Fruit fly (Drosophila melanogaster) whole organism, prepupa: ENCODE measurements around the gene ClC-c.
A peak's percentile ranks its signal among the peaks of the same experiment; 100 is the strongest.

ENCODE experiments used
- Blimp-1 ChIP-seq: fragments of 200-800 bp; sonication (Bioruptor generic); optimal IDR thresholded peaks from 3 replicates; lab custom pipeline; 2017; ENCODE audit warnings: missing biosample characterization, missing genetic modification characterization, mild to moderate bottlenecking, moderate library complexity, missing genetic modification reagents
- CG10631 ChIP-seq: fragments of 200-800 bp; sonication (Bioruptor generic); optimal IDR thresholded peaks from 2 replicates; lab custom pipeline; 2016; ENCODE audit warnings: missing biosample characterization, missing genetic modification characterization
- CG10669 ChIP-seq: fragments of 200-800 bp; sonication (Bioruptor generic); optimal IDR thresholded peaks from 3 replicates; lab custom pipeline; 2018; ENCODE audit warnings: missing biosample characterization, mild to moderate bottlenecking, missing genetic modification characterization, moderate library complexity
- CG11294 ChIP-seq: fragments of 200-800 bp; sonication (Bioruptor generic); IDR thresholded peaks from 2 replicates; pipeline ENCODE4 v1.3.6; 2022; ENCODE audit warnings: missing biosample characterization, missing genetic modification characterization
- CG11762 ChIP-seq: fragments of 200-800 bp; sonication (Bioruptor generic); optimal IDR thresholded peaks from 3 replicates; lab custom pipeline; 2016; ENCODE audit warnings: missing biosample characterization, missing genetic modification characterization; ENCODE audit not compliant: insufficient read depth
- CG11902 ChIP-seq: fragments of 200-800 bp; sonication (Bioruptor generic); optimal IDR thresholded peaks from 3 replicates; lab custom pipeline; 2016; ENCODE audit warnings: missing biosample characterization, missing genetic modification characterization
- CG16779 ChIP-seq: fragments of 200-800 bp; sonication (Bioruptor generic); optimal IDR thresholded peaks from 3 replicates; lab custom pipeline; 2017; ENCODE audit warnings: missing biosample characterization, mild to moderate bottlenecking, missing genetic modification characterization
- CG3032 ChIP-seq: fragments of 200-800 bp; optimal IDR thresholded peaks from 2 replicates; lab custom pipeline; 2019; ENCODE audit warnings: missing biosample characterization, mild to moderate bottlenecking, missing genetic modification characterization, moderate library complexity
- CG31627 ChIP-seq: fragments of 200-800 bp; sonication (Bioruptor generic); optimal IDR thresholded peaks from 3 replicates; lab custom pipeline; 2016; ENCODE audit warnings: missing biosample characterization, missing genetic modification characterization
- CG34406 ChIP-seq: fragments of 200-800 bp; sonication (Bioruptor generic); optimal IDR thresholded peaks from 3 replicates; lab custom pipeline; 2016; ENCODE audit warnings: missing biosample characterization, missing genetic modification characterization
- CG3919 ChIP-seq: fragments of 200-800 bp; sonication (Bioruptor generic); optimal IDR thresholded peaks from 3 replicates; lab custom pipeline; 2016; ENCODE audit warnings: missing biosample characterization, missing genetic modification characterization
- CG4318 ChIP-seq: fragments of 200-800 bp; sonication (Bioruptor generic); optimal IDR thresholded peaks from 3 replicates; lab custom pipeline; 2017; ENCODE audit warnings: missing biosample characterization, mild to moderate bottlenecking, missing genetic modification characterization
- CG6163 ChIP-seq: fragments of 200-800 bp; sonication (Bioruptor generic); IDR thresholded peaks from 3 replicates; pipeline ENCODE4 v1.3.6; 2022; ENCODE audit warnings: missing biosample characterization, missing genetic modification characterization
- CG6276 ChIP-seq: fragments of 200-800 bp; sonication (Bioruptor generic); optimal IDR thresholded peaks from 2 replicates; lab custom pipeline; 2017; ENCODE audit warnings: missing biosample characterization, mild to moderate bottlenecking, missing genetic modification characterization
- CG6792 ChIP-seq: fragments of 200-800 bp; sonication (Bioruptor generic); optimal IDR thresholded peaks from 3 replicates; lab custom pipeline; 2016; ENCODE audit warnings: missing biosample characterization, missing genetic modification characterization
- CG6808 ChIP-seq: fragments of 200-800 bp; sonication (Bioruptor generic); optimal IDR thresholded peaks from 3 replicates; lab custom pipeline; 2017; ENCODE audit warnings: missing biosample characterization, missing genetic modification characterization, mild to moderate bottlenecking, moderate library complexity, missing genetic modification reagents
- CG6854 ChIP-seq: fragments of 200-800 bp; sonication (Bioruptor generic); optimal IDR thresholded peaks from 2 replicates; lab custom pipeline; 2017; ENCODE audit warnings: missing biosample characterization, mild to moderate bottlenecking, missing genetic modification characterization
- CG7368 ChIP-seq: fragments of 200-800 bp; sonication (Bioruptor generic); optimal IDR thresholded peaks from 3 replicates; lab custom pipeline; 2016; ENCODE audit warnings: missing biosample characterization, missing genetic modification characterization
- CG8119 ChIP-seq: fragments of 200-800 bp; sonication (Bioruptor generic); IDR thresholded peaks from 3 replicates; pipeline ENCODE4 v1.3.6; 2022; ENCODE audit warnings: missing biosample characterization, missing genetic modification characterization
- CG8319 ChIP-seq: fragments of 200-800 bp; sonication (Bioruptor generic); optimal IDR thresholded peaks from 3 replicates; lab custom pipeline; 2016; ENCODE audit warnings: missing biosample characterization, missing genetic modification characterization
- CG9139 ChIP-seq: fragments of 200-800 bp; sonication (Bioruptor generic); optimal IDR thresholded peaks from 3 replicates; lab custom pipeline; 2017; ENCODE audit warnings: missing biosample characterization, mild to moderate bottlenecking, missing genetic modification characterization
- Eip78C ChIP-seq: fragments of 200-800 bp; sonication (Bioruptor generic); peaks from one replicate; lab custom pipeline; 2016; ENCODE audit warnings: missing biosample characterization, missing genetic modification characterization
- Eip93F ChIP-seq: fragments of 200-800 bp; sonication (Bioruptor generic); optimal IDR thresholded peaks from 2 replicates; lab custom pipeline; 2016; ENCODE audit warnings: missing biosample characterization, mild to moderate bottlenecking, missing genetic modification characterization
- Gug ChIP-seq: fragments of 200-800 bp; sonication (Bioruptor generic); IDR thresholded peaks from 2 replicates; pipeline ENCODE4 v1.3.6; 2022; ENCODE audit warnings: missing biosample characterization, missing genetic modification characterization
- Hr38 ChIP-seq: sonication (Bioruptor generic); optimal IDR thresholded peaks from 2 replicates; lab custom pipeline; 2016; ENCODE audit warnings: missing biosample characterization, missing genetic modification characterization
- Hr39 ChIP-seq: fragments of 200-800 bp; sonication (Bioruptor generic); optimal IDR thresholded peaks from 2 replicates; lab custom pipeline; 2016; ENCODE audit warnings: missing biosample characterization, missing genetic modification characterization
- Hr4 ChIP-seq: fragments of 200-800 bp; sonication (Bioruptor generic); optimal IDR thresholded peaks from 3 replicates; lab custom pipeline; 2016; ENCODE audit warnings: missing biosample characterization, missing genetic modification characterization
- Lpt ChIP-seq: fragments of 200-800 bp; sonication (Bioruptor generic); optimal IDR thresholded peaks from 3 replicates; lab custom pipeline; 2016; ENCODE audit warnings: missing biosample characterization, missing genetic modification characterization
- Met ChIP-seq: fragments of 200-800 bp; sonication (Bioruptor generic); optimal IDR thresholded peaks from 3 replicates; lab custom pipeline; 2016; ENCODE audit warnings: missing biosample characterization, missing genetic modification characterization
- OdsH ChIP-seq: fragments of 200-800 bp; sonication (Bioruptor generic); optimal IDR thresholded peaks from 3 replicates; lab custom pipeline; 2016; ENCODE audit warnings: missing biosample characterization, missing genetic modification characterization
- Smox ChIP-seq: fragments of 200-800 bp; sonication (Bioruptor generic); optimal IDR thresholded peaks from 3 replicates; lab custom pipeline; 2016; ENCODE audit warnings: missing biosample characterization, missing genetic modification characterization
- Sox102F ChIP-seq: fragments of 200-800 bp; sonication (Bioruptor generic); optimal IDR thresholded peaks from 2 replicates; lab custom pipeline; 2016; ENCODE audit warnings: missing biosample characterization, mild to moderate bottlenecking, missing genetic modification characterization
- Sox14 ChIP-seq: fragments of 200-800 bp; sonication (Bioruptor generic); optimal IDR thresholded peaks from 3 replicates; lab custom pipeline; 2016; ENCODE audit warnings: missing biosample characterization, missing genetic modification characterization
- acj6 ChIP-seq: fragments of 200-800 bp; sonication (Bioruptor generic); optimal IDR thresholded peaks from 3 replicates; lab custom pipeline; 2016; ENCODE audit warnings: missing biosample characterization, missing genetic modification characterization
- cyc ChIP-seq: fragments of 200-800 bp; sonication (Bioruptor generic); optimal IDR thresholded peaks from 3 replicates; lab custom pipeline; 2016; ENCODE audit warnings: missing biosample characterization, missing genetic modification characterization
- dsx ChIP-seq: fragments of 200-800 bp; optimal IDR thresholded peaks from 3 replicates; lab custom pipeline; 2019; ENCODE audit warnings: missing biosample characterization, mild to moderate bottlenecking, missing genetic modification characterization, moderate library complexity; ENCODE audit not compliant: poor library complexity, severe bottlenecking
- fd85E ChIP-seq: fragments of 200-800 bp; sonication (Bioruptor generic); optimal IDR thresholded peaks from 3 replicates; lab custom pipeline; 2016; ENCODE audit warnings: missing biosample characterization, missing genetic modification characterization
- fkh ChIP-seq: fragments of 200-800 bp; sonication (Bioruptor generic); optimal IDR thresholded peaks from 3 replicates; lab custom pipeline; 2017; ENCODE audit warnings: missing biosample characterization, mild to moderate bottlenecking, missing genetic modification characterization, moderate library complexity
- lz ChIP-seq: fragments of 200-800 bp; sonication (Bioruptor generic); optimal IDR thresholded peaks from 3 replicates; lab custom pipeline; 2016; ENCODE audit warnings: missing biosample characterization, missing genetic modification characterization
- pdm3 ChIP-seq: fragments of 200-800 bp; sonication (Bioruptor generic); optimal IDR thresholded peaks from 3 replicates; lab custom pipeline; 2016; ENCODE audit warnings: missing biosample characterization, missing genetic modification characterization
- spab ChIP-seq: fragments of 200-800 bp; sonication (Bioruptor generic); optimal IDR thresholded peaks from 2 replicates; lab custom pipeline; 2017; ENCODE audit warnings: missing biosample characterization, mild to moderate bottlenecking, missing genetic modification characterization, missing genetic modification reagents
- ss ChIP-seq, 2 experiments: fragments of 200-800 bp; sonication (Bioruptor generic); optimal IDR thresholded peaks; 2 replicates in 1 of 2; 3 replicates in 1 of 2; lab custom pipeline; 2017 to 2018; ENCODE audit warnings: mild to moderate bottlenecking in 2 of 2, missing biosample characterization in 2 of 2, missing genetic modification characterization in 2 of 2, moderate library complexity in 1 of 2
- svp ChIP-seq: fragments of 200-800 bp; sonication (Bioruptor generic); peaks from one replicate; lab custom pipeline; 2016; ENCODE audit warnings: missing biosample characterization, missing genetic modification characterization
- topi ChIP-seq: fragments of 200-800 bp; sonication (Bioruptor generic); optimal IDR thresholded peaks from 3 replicates; lab custom pipeline; 2016; ENCODE audit warnings: missing biosample characterization, missing genetic modification characterization

ClC-c gene

dm6 chr3L:16046387-16047066 lies 43.7 kb upstream of the ClC-c start (continued):
- TF ChIP-seq CG16779 (tag; lab: Kevin White, UChicago) (no peak), CG4318 (GFP tag; lab: Kevin White, UChicago) (no peak), cyc (GFP tag; lab: Kevin White, UChicago) (no peak), OdsH (GFP tag; lab: Kevin White, UChicago) (no peak), Met (GFP tag; lab: Kevin White, UChicago) (peak; percentile 48), Hr38 (GFP tag; lab: Kevin White, UChicago) (no peak), Smox (GFP tag; lab: Kevin White, UChicago) (no peak), pdm3 (no peak), CG3032 (tag; lab: Kevin White, UChicago) (no peak), Hr39 (GFP tag; lab: Kevin White, UChicago) (no peak), lz (GFP tag; lab: Kevin White, UChicago) (no peak), CG9139 (GFP tag; lab: Kevin White, UChicago) (peak; percentile 70), Lpt (no peak), CG6808 (GFP tag; lab: Kevin White, UChicago) (no peak), CG8119 (no peak), CG31627 (no peak), spab (GFP tag; lab: Kevin White, UChicago) (no peak), fd85E (GFP tag; lab: Kevin White, UChicago) (peak; percentile 35), CG10669 (no peak)

dm6 chr3L:16047105-16047504 lies 43.1 kb upstream of the ClC-c start:
- no peak for TF ChIP-seq Hr38 (GFP tag; lab: Kevin White, UChicago)
- no peak for TF ChIP-seq CG10631 (GFP tag; lab: Kevin White, UChicago)
- no peak for TF ChIP-seq CG31627
- TF ChIP-seq CG6163 (GFP tag; lab: Robert Waterston, UW): 0 out of 3 replicates have a peak, but pooled peaks have one; percentile 8
- peak; percentile 20 for TF ChIP-seq Eip78C (GFP tag; lab: Kevin White, UChicago)
- peak; percentile 7 for TF ChIP-seq CG9139 (GFP tag; lab: Kevin White, UChicago)

- TF ChIP-seq Sox14 (GFP tag; lab: Kevin White, UChicago) (peak; percentile 80), cyc (GFP tag; lab: Kevin White, UChicago) (peak; percentile 76), fkh (GFP tag; lab: Kevin White, UChicago) (peak; percentile 14), Gug (GFP tag; lab: Robert Waterston, UW) (peak; percentile 34; the same call in 1 of the 2 replicates), CG11902 (peak; percentile 55), Lpt (peak; percentile 46), CG7368 (GFP tag; lab: Kevin White, UChicago) (peak; percentile 54), OdsH (GFP tag; lab: Kevin White, UChicago) (peak; percentile 60), CG3032 (tag; lab: Kevin White, UChicago) (peak; percentile 67), CG4318 (GFP tag; lab: Kevin White, UChicago) (no peak), CG16779 (tag; lab: Kevin White, UChicago) (peak; percentile 16), CG6854 (GFP tag; lab: Kevin White, UChicago) (peak; percentile 52), Blimp-1 (peak; percentile 41), Hr39 (GFP tag; lab: Kevin White, UChicago) (peak; percentile 80), CG8319 (GFP tag; lab: Kevin White, UChicago) (peak; percentile 52), CG34406 (GFP tag; lab: Kevin White, UChicago) (peak; percentile 64), CG3919 (GFP tag; lab: Kevin White, UChicago) (peak; percentile 73), Hr4 (peak; percentile 52), ss (GFP tag; optimal IDR thresholded peaks at IDR 0.05; lab: Kevin White, UChicago) (peak; percentile 45 to 80), CG6808 (GFP tag; lab: Kevin White, UChicago) (peak; percentile 68), CG11294 (GFP tag; lab: Robert Waterston, UW) (peak; percentile 45; the same call in 1 of the 2 replicates), CG8119 (peak; percentile 71), svp (GFP tag; lab: Kevin White, UChicago) (peak; percentile 88), acj6 (GFP tag; lab: Kevin White, UChicago) (peak; percentile 69), CG6792 (GFP tag; lab: Kevin White, UChicago) (peak; percentile 59), spab (GFP tag; lab: Kevin White, UChicago) (peak; percentile 66), dsx (GFP tag; lab: Kevin White, UChicago) (no peak), CG31627 (peak; percentile 81), Eip93F (GFP tag; lab: Kevin White, UChicago) (peak; percentile 13), Sox102F (GFP tag; lab: Kevin White, UChicago) (peak; percentile 81), Smox (GFP tag; lab: Kevin White, UChicago) (peak; percentile 65), topi (peak; percentile 83), Eip78C (GFP tag; lab: Kevin White, UChicago) (peak; percentile 91), CG6163 (GFP tag; lab: Robert Waterston, UW) (peak; percentile 81), CG6276 (peak; percentile 50), CG11762 (GFP tag; lab: Kevin White, UChicago) (peak; percentile 39)
Observed at dm6 chr3L:16048086-16048485, 42.2 kb upstream of the ClC-c start.
